Worm (Caenorhabditis elegans): ENCODE results near the gene T19H5.6.

T19H5.6 gene

ce11 chrII:9493242-9494058 is 23.4 kb upstream of the T19H5.6 start:
- 0 out of 2 replicates have a peak, but pooled peaks have one; percentile 33 for TF ChIP-seq K11D2.4 (GFP tag; IDR thresholded peaks at IDR 0.05)
- TF ChIP-seq Y95B8A.8 (GFP tag; IDR thresholded peaks at IDR 0.05): no peak
- no peak for TF ChIP-seq nfya-2 (GFP tag; IDR thresholded peaks at IDR 0.05)
- TF ChIP-seq lin-40 (tag; optimal IDR thresholded peaks at IDR 0.05): peak; percentile 47
- TF ChIP-seq somi-1 (GFP tag; optimal IDR thresholded peaks at IDR 0.05): peak; percentile 43
- no peak for TF ChIP-seq T26A5.8 (tag; optimal IDR thresholded peaks at IDR 0.05)
- no peak for TF ChIP-seq B0336.3 (GFP tag; IDR thresholded peaks at IDR 0.05)
- TF ChIP-seq Y53G8AR.9 (GFP tag; conservative IDR thresholded peaks at IDR 0.05): no peak
- TF ChIP-seq snpc-3.4 (tag; optimal IDR thresholded peaks at IDR 0.05): no peak

ce11 chrII:9491045-9491444 is 21.0 kb upstream of the T19H5.6 start:
- TF ChIP-seq bed-2 (GFP tag; IDR thresholded peaks at IDR 0.05): 0 out of 2 replicates have a peak, but pooled peaks have one; percentile 6
- no peak for TF ChIP-seq madf-3 (GFP tag; IDR thresholded peaks at IDR 0.05)
- peak; percentile 89 for TF ChIP-seq hmg-1.2 (GFP tag; IDR thresholded peaks at IDR 0.05)
- TF ChIP-seq lin-26 (GFP tag; IDR thresholded peaks at IDR 0.05): 0 out of 2 replicates have a peak, but pooled peaks have one; percentile 39
- TF ChIP-seq lag-1 (GFP tag; IDR thresholded peaks at IDR 0.05): no peak

ce11 chrII:9490589-9490988 is 20.6 kb upstream of the T19H5.6 start:
- TF ChIP-seq madf-10 (tag; optimal IDR thresholded peaks at IDR 0.05) (no peak), nhr-27 (tag; optimal IDR thresholded peaks at IDR 0.05) (no peak), dpff-1 (tag; optimal IDR thresholded peaks at IDR 0.05) (no peak), dpl-1 (GFP tag; optimal IDR thresholded peaks at IDR 0.05) (no peak), ztf-3 (GFP tag; optimal IDR thresholded peaks at IDR 0.05) (no peak)

ce11 chrII:9489922-9490321 is 19.9 kb upstream of the T19H5.6 start:
- TF ChIP-seq repo-1 (tag; optimal IDR thresholded peaks at IDR 0.05) (no peak), T26A5.8 (tag; optimal IDR thresholded peaks at IDR 0.05) (no peak), hlh-12 (tag; optimal IDR thresholded peaks at IDR 0.05) (no peak), ccch-3 (GFP tag; optimal IDR thresholded peaks at IDR 0.05) (no peak), B0035.1 (tag; optimal IDR thresholded peaks at IDR 0.05) (no peak), F33H1.4 (GFP tag; IDR thresholded peaks at IDR 0.05) (no peak), nhr-179 (tag; optimal IDR thresholded peaks at IDR 0.05) (no peak), F57A8.1 (GFP tag; optimal IDR thresholded peaks at IDR 0.05) (no peak), F23B12.7 (tag; optimal IDR thresholded peaks at IDR 0.05; ENCODE audit: insufficient read depth) (no peak), F57C9.4 (tag; optimal IDR thresholded peaks at IDR 0.05) (no peak)

- TF ChIP-seq let-526 (GFP tag; IDR thresholded peaks at IDR 0.05) (0 out of 2 replicates have a peak, but pooled peaks have one; percentile 65), B0261.1 (tag; optimal IDR thresholded peaks at IDR 0.05) (no peak), hlh-26 (GFP tag; conservative IDR thresholded peaks at IDR 0.05) (no peak), ceh-100 (GFP tag; IDR thresholded peaks at IDR 0.05) (no peak), tlf-1 (GFP tag; optimal IDR thresholded peaks at IDR 0.05) (no peak), F49E8.2 (tag; optimal IDR thresholded peaks at IDR 0.05; ENCODE audit: insufficient read depth) (no peak), hlh-12 (tag; optimal IDR thresholded peaks at IDR 0.05) (no peak), lsl-1 (GFP tag; optimal IDR thresholded peaks at IDR 0.05) (no peak), nhr-90 (tag; optimal IDR thresholded peaks at IDR 0.05) (no peak), nfya-1 (tag; optimal IDR thresholded peaks at IDR 0.05; ENCODE audit: borderline replicate concordance, insufficient read depth) (no peak), dpff-1 (tag; optimal IDR thresholded peaks at IDR 0.05) (no peak), lin-54 (GFP tag; optimal IDR thresholded peaks at IDR 0.05) (peak; percentile 40), ceh-58 (GFP tag; IDR thresholded peaks at IDR 0.05) (no peak), athp-1 (tag; optimal IDR thresholded peaks at IDR 0.05) (no peak), nfyb-1 (GFP tag; IDR thresholded peaks at IDR 0.05) (peak; percentile 29; the same call in 1 of the 2 replicates)
Measured at ce11 chrII:9487337-9487950, 17.4 kb upstream of the T19H5.6 start, which contains the start of gene T19H5.4. Gene T19H5.4 (minus strand): TSS chrII:9487387.

All from whole organism, young adult.